Worm (Caenorhabditis elegans): ENCODE data around the gene C17G10.13.

C17G10.13 gene

ce11 chrII:5599326-5600044, 9.9 kb upstream of the C17G10.13 start, which contains the start of gene C17G10.10 (continued):
- TF ChIP-seq hif-1 (tag; optimal IDR thresholded peaks at IDR 0.05) (no peak), Y75B8A.6 (GFP tag; IDR thresholded peaks at IDR 0.05) (no peak), nhr-28 (tag; optimal IDR thresholded peaks at IDR 0.05) (peak; percentile 72), dmd-6 (GFP tag; IDR thresholded peaks at IDR 0.05) (peak; percentile 72), nhr-25 (tag; optimal IDR thresholded peaks at IDR 0.05; ENCODE audit: borderline replicate concordance, insufficient read depth) (no peak)

ce11 chrII:5596247-5596646, 6.7 kb upstream of the C17G10.13 start, which contains the start of gene C17G10.1:
TSS of gene C17G10.1 (plus strand) at chrII:5596547.
- TF ChIP-seq attf-4 (tag; optimal IDR thresholded peaks at IDR 0.05) (no peak), tag-97 (GFP tag; IDR thresholded peaks at IDR 0.05) (no peak), nhr-11 (tag; optimal IDR thresholded peaks at IDR 0.05) (no peak), Y5F2A.4 (GFP tag; optimal IDR thresholded peaks at IDR 0.05) (no peak), set-16 (GFP tag; IDR thresholded peaks at IDR 0.05) (no peak), egl-43 (GFP tag; IDR thresholded peaks at IDR 0.05) (no peak), hlh-11 (tag; optimal IDR thresholded peaks at IDR 0.05) (no peak), nhr-111 (GFP tag; optimal IDR thresholded peaks at IDR 0.05) (no peak)

- TF ChIP-seq dve-1 (tag; optimal IDR thresholded peaks at IDR 0.05; ENCODE audit: insufficient read depth) (peak; percentile 54), lin-13 (GFP tag; optimal IDR thresholded peaks at IDR 0.05) (peak; percentile 31), lin-39 (tag; optimal IDR thresholded peaks at IDR 0.05) (no peak), zag-1 (tag; optimal IDR thresholded peaks at IDR 0.05) (no peak), hif-1 (tag; optimal IDR thresholded peaks at IDR 0.05) (peak in 1 of 2 experiments; percentile 82), zip-2 (tag; optimal IDR thresholded peaks at IDR 0.05) (no peak), mep-1 (tag; optimal IDR thresholded peaks at IDR 0.05) (peak; percentile 25), duxl-1 (tag; optimal IDR thresholded peaks at IDR 0.05; ENCODE audit: poor library complexity) (no peak), nhr-28 (tag; optimal IDR thresholded peaks at IDR 0.05) (peak; percentile 39), nhr-77 (tag; optimal IDR thresholded peaks at IDR 0.05) (peak; percentile 62), rbr-2 (tag; optimal IDR thresholded peaks at IDR 0.05) (peak; percentile 18), mdl-1 (tag; optimal IDR thresholded peaks at IDR 0.05) (peak in 1 of 2 experiments; percentile 0), ZK337.2 (GFP tag; IDR thresholded peaks at IDR 0.05) (no peak), nhr-6 (tag; optimal IDR thresholded peaks at IDR 0.05) (no peak), unc-130 (GFP tag; optimal IDR thresholded peaks at IDR 0.05) (peak; percentile 64), arid-1 (GFP tag; conservative IDR thresholded peaks at IDR 0.05) (no peak), daf-8 (GFP tag; IDR thresholded peaks at IDR 0.05) (no peak), mes-2 (tag; optimal IDR thresholded peaks at IDR 0.05; ENCODE audit: poor library complexity, severe bottlenecking) (peak; percentile 77), Y105C5A.15 (GFP tag; IDR thresholded peaks at IDR 0.05) (no peak), dpl-1 (GFP tag; optimal IDR thresholded peaks at IDR 0.05) (peak; percentile 39), lsy-2 (tag; optimal IDR thresholded peaks at IDR 0.05) (peak in 1 of 2 experiments; percentile 64), nhr-237 (tag; optimal IDR thresholded peaks at IDR 0.05) (no peak), lin-38 (GFP tag; IDR thresholded peaks at IDR 0.05) (peak; percentile 91), hlh-30 (tag; optimal IDR thresholded peaks at IDR 0.05; ENCODE audit: insufficient read depth) (peak; percentile 43), ama-1 (optimal IDR thresholded peaks at IDR 0.05) (no peak), unc-62 (GFP tag; optimal IDR thresholded peaks at IDR 0.05 in 1 of 2) (peak in 1 of 2 experiments; percentile 21), unc-62 (tag; optimal IDR thresholded peaks at IDR 0.05) (no peak), ztf-7 (tag; optimal IDR thresholded peaks at IDR 0.05) (no peak), madf-9 (GFP tag; conservative IDR thresholded peaks at IDR 0.05) (no peak), T20F7.1 (GFP tag; optimal IDR thresholded peaks at IDR 0.05) (peak; percentile 25), php-3 (GFP tag; IDR thresholded peaks at IDR 0.05) (no peak), lin-1 (GFP tag; IDR thresholded peaks at IDR 0.05) (no peak), ceh-20 (GFP tag; IDR thresholded peaks at IDR 0.05) (no peak), cey-2 (tag; optimal IDR thresholded peaks at IDR 0.05; ENCODE audit: borderline replicate concordance, insufficient read depth) (no peak)
These were observed 4.7 kb upstream of the C17G10.13 start, which contains the start of gene ttc-4 for ce11 chrII:5594210-5594764. TSS of gene ttc-4 (plus strand) at chrII:5594714.

All from whole organism, L4 larva.